Worm (Caenorhabditis elegans) whole organism, L4 larva: ENCODE data around the gene pha-1.
A peak's percentile ranks its signal among the peaks of the same experiment; 100 is the strongest.
"Not testable (repeated sequence)": the region's sequence is repeated elsewhere in the genome, so short reads cannot be mapped to it uniquely, and the experiment has no call there.

Experiments
- D1046.2 ChIP-seq: fragments of 200-800 bp; sonication (Bioruptor generic); IDR thresholded peaks from 2 replicates; pipeline ENCODE4 v1.3.6; 2022; ENCODE audit warnings: missing genetic modification characterization, missing compliant biosample characterization
- F10B5.3 ChIP-seq: sonication (generic microtip); optimal IDR thresholded peaks from 2 replicates; lab custom pipeline; 2016; ENCODE audit warnings: mild to moderate bottlenecking, missing genetic modification characterization, missing compliant biosample characterization
- F37D6.2 ChIP-seq: sonication (generic microtip); optimal IDR thresholded peaks from 2 replicates; lab custom pipeline; 2016; ENCODE audit warnings: mild to moderate bottlenecking, missing genetic modification characterization, missing compliant biosample characterization
- T20F7.1 ChIP-seq: fragments of 200-800 bp; sonication (Bioruptor generic); optimal IDR thresholded peaks from 2 replicates; lab custom pipeline; 2018; ENCODE audit warnings: mild to moderate bottlenecking, missing genetic modification characterization, missing compliant biosample characterization
- Y105C5A.15 ChIP-seq: fragments of 200-800 bp; sonication (Bioruptor generic); IDR thresholded peaks from 2 replicates; pipeline ENCODE4 v1.3.6; 2022; ENCODE audit warnings: missing genetic modification characterization, missing compliant biosample characterization
- Y48G9A.11 ChIP-seq: fragments of 200-800 bp; sonication (Bioruptor generic); IDR thresholded peaks from 2 replicates; pipeline ENCODE4 v1.3.6; 2022; ENCODE audit warnings: missing genetic modification reagents, missing genetic modification characterization, missing compliant biosample characterization
- Y75B8A.6 ChIP-seq: fragments of 200-800 bp; sonication (Bioruptor generic); IDR thresholded peaks from 2 replicates; pipeline ENCODE4 v1.3.6; 2022; ENCODE audit warnings: missing genetic modification reagents, missing genetic modification characterization, missing compliant biosample characterization
- aha-1 ChIP-seq: fragments of 150-350 bp; peaks from one replicate; lab custom pipeline; 2014; ENCODE audit warnings: missing biosample characterization, missing genetic modification characterization
- ceh-28 ChIP-seq: fragments of 150-350 bp; optimal IDR thresholded peaks from 2 replicates; lab custom pipeline; 2014; ENCODE audit warnings: missing biosample characterization, missing genetic modification reagents, missing genetic modification characterization
- ceh-82 ChIP-seq: sonication (generic microtip); optimal IDR thresholded peaks from 2 replicates; lab custom pipeline; 2017; ENCODE audit warnings: missing biosample characterization, missing genetic modification characterization
- cey-2 ChIP-seq: sonication (generic microtip); optimal IDR thresholded peaks from 3 replicates; lab custom pipeline; 2017; ENCODE audit warnings: missing genetic modification characterization, mild to moderate bottlenecking, missing compliant biosample characterization, antibody characterized with exemption, borderline replicate concordance; ENCODE audit not compliant: insufficient read depth
- daf-12 ChIP-seq: fragments of 150-350 bp; optimal IDR thresholded peaks from 2 replicates; lab custom pipeline; 2014; ENCODE audit warnings: missing biosample characterization, missing genetic modification reagents, missing genetic modification characterization
- daf-16 ChIP-seq, 3 experiments: sonication (generic microtip); optimal IDR thresholded peaks; 2 replicates each; lab custom pipeline; 2016 to 2017; ENCODE audit warnings: missing genetic modification characterization in 3 of 3, missing genetic modification reagents in 3 of 3, mild to moderate bottlenecking in 2 of 3, missing compliant biosample characterization in 2 of 3, missing biosample characterization in 1 of 3, moderate library complexity in 1 of 3
- dmd-6 ChIP-seq: fragments of 200-800 bp; sonication (Bioruptor generic); IDR thresholded peaks from 2 replicates; pipeline ENCODE4 v1.3.6; 2022; ENCODE audit warnings: missing genetic modification reagents, missing genetic modification characterization, missing compliant biosample characterization
- dmd-8 ChIP-seq: fragments of 200-800 bp; sonication (Bioruptor generic); IDR thresholded peaks from 2 replicates; pipeline ENCODE4 v1.3.6; 2022; ENCODE audit warnings: missing genetic modification characterization, missing compliant biosample characterization
- duxl-1 ChIP-seq: sonication (generic microtip); optimal IDR thresholded peaks from 2 replicates; lab custom pipeline; 2016; ENCODE audit warnings: mild to moderate bottlenecking, missing genetic modification characterization, moderate library complexity, missing compliant biosample characterization; ENCODE audit not compliant: poor library complexity
- dve-1 ChIP-seq: sonication (generic microtip); optimal IDR thresholded peaks from 2 replicates; lab custom pipeline; 2017; ENCODE audit warnings: antibody characterized with exemption, mild to moderate bottlenecking, missing genetic modification characterization, missing compliant biosample characterization; ENCODE audit not compliant: insufficient read depth
- fkh-10 ChIP-seq: fragments of 150-350 bp; optimal IDR thresholded peaks from 2 replicates; lab custom pipeline; 2014; ENCODE audit warnings: missing biosample characterization, missing genetic modification reagents, missing genetic modification characterization
- gei-8 ChIP-seq: fragments of 200-800 bp; sonication (Bioruptor generic); optimal IDR thresholded peaks from 2 replicates; lab custom pipeline; 2018; ENCODE audit warnings: mild to moderate bottlenecking, missing genetic modification characterization, missing compliant biosample characterization
- hlh-11 ChIP-seq: fragments of 200-800 bp; sonication (Bioruptor generic); optimal IDR thresholded peaks from 2 replicates; lab custom pipeline; 2018; ENCODE audit warnings: mild to moderate bottlenecking, missing genetic modification characterization, missing compliant biosample characterization
- hlh-30 ChIP-seq: sonication (generic microtip); optimal IDR thresholded peaks from 2 replicates; lab custom pipeline; 2017; ENCODE audit warnings: antibody characterized with exemption, mild to moderate bottlenecking, missing genetic modification characterization, missing compliant biosample characterization; ENCODE audit not compliant: insufficient read depth
- lin-13 ChIP-seq: fragments of 150-350 bp; optimal IDR thresholded peaks from 2 replicates; lab custom pipeline; 2014; ENCODE audit warnings: missing biosample characterization, missing genetic modification reagents, missing genetic modification characterization
- lin-15B ChIP-seq: fragments of 150-350 bp; sonication (generic microtip); optimal IDR thresholded peaks from 3 replicates; lab custom pipeline; 2014; ENCODE audit warnings: missing biosample characterization, missing genetic modification characterization
- lin-38 ChIP-seq: fragments of 200-800 bp; sonication (Bioruptor generic); IDR thresholded peaks from 2 replicates; pipeline ENCODE4 v1.3.6; 2022; ENCODE audit warnings: missing genetic modification reagents, missing genetic modification characterization, missing compliant biosample characterization
- lsy-2 ChIP-seq, 2 experiments: fragments of 150-350 bp in 1 of 2; sonication (generic microtip) in 1 of 2; optimal IDR thresholded peaks; 2 replicates each; lab custom pipeline; 2014 to 2017; ENCODE audit warnings: missing biosample characterization in 2 of 2, missing genetic modification characterization in 2 of 2
- mdl-1 ChIP-seq, 2 experiments: fragments of 150-350 bp in 1 of 2; sonication (generic microtip) in 1 of 2; optimal IDR thresholded peaks; 2 replicates each; lab custom pipeline; 2014 to 2017; ENCODE audit warnings: missing biosample characterization in 2 of 2, missing genetic modification characterization in 2 of 2
- mep-1 ChIP-seq: fragments of 150-350 bp; sonication (generic microtip); optimal IDR thresholded peaks from 3 replicates; lab custom pipeline; 2014; ENCODE audit warnings: missing biosample characterization, missing genetic modification characterization
- mxl-3 ChIP-seq: fragments of 200-800 bp; sonication (Bioruptor generic); optimal IDR thresholded peaks from 2 replicates; lab custom pipeline; 2018; ENCODE audit warnings: mild to moderate bottlenecking, missing genetic modification characterization, missing compliant biosample characterization
- nhr-10 ChIP-seq: fragments of 150-350 bp; optimal IDR thresholded peaks from 2 replicates; lab custom pipeline; 2014; ENCODE audit warnings: missing biosample characterization, missing genetic modification characterization
- nhr-11 ChIP-seq: fragments of 150-350 bp; optimal IDR thresholded peaks from 2 replicates; lab custom pipeline; 2014; ENCODE audit warnings: missing biosample characterization, missing genetic modification characterization
- nhr-28 ChIP-seq: fragments of 150-350 bp; optimal IDR thresholded peaks from 2 replicates; lab custom pipeline; 2014; ENCODE audit warnings: missing biosample characterization, missing genetic modification characterization
- nhr-42 ChIP-seq: fragments of 200-800 bp; sonication (Bioruptor generic); IDR thresholded peaks from 2 replicates; pipeline ENCODE4 v1.3.6; 2022; ENCODE audit warnings: missing genetic modification characterization, missing compliant biosample characterization
- nhr-48 ChIP-seq: sonication (generic microtip); optimal IDR thresholded peaks from 2 replicates; lab custom pipeline; 2016; ENCODE audit warnings: mild to moderate bottlenecking, missing genetic modification characterization, missing compliant biosample characterization
- nhr-77 ChIP-seq: fragments of 150-350 bp; optimal IDR thresholded peaks from 2 replicates; lab custom pipeline; 2014; ENCODE audit warnings: missing biosample characterization, missing genetic modification characterization
- pqm-1 ChIP-seq: sonication (generic microtip); optimal IDR thresholded peaks from 2 replicates; lab custom pipeline; 2017; ENCODE audit warnings: missing biosample characterization, missing genetic modification characterization
- saeg-2 ChIP-seq: fragments of 200-800 bp; sonication (Bioruptor generic); IDR thresholded peaks from 2 replicates; pipeline ENCODE4 v1.3.6; 2022; ENCODE audit warnings: missing genetic modification reagents, missing genetic modification characterization, missing compliant biosample characterization
- sdz-12 ChIP-seq: fragments of 200-800 bp; sonication (Bioruptor generic); optimal IDR thresholded peaks from 2 replicates; lab custom pipeline; 2018; ENCODE audit warnings: mild to moderate bottlenecking, missing genetic modification characterization, missing compliant biosample characterization
- snpc-1.2 ChIP-seq: fragments of 200-800 bp; sonication (Bioruptor generic); IDR thresholded peaks from 2 replicates; pipeline ENCODE4 v1.3.6; 2022; ENCODE audit warnings: missing genetic modification reagents, missing genetic modification characterization, missing compliant biosample characterization
- unc-130 ChIP-seq: sonication (generic microtip); optimal IDR thresholded peaks from 2 replicates; lab custom pipeline; 2016; ENCODE audit warnings: missing genetic modification reagents, missing genetic modification characterization, missing compliant biosample characterization
- unc-62 ChIP-seq, 3 experiments: fragments of 150-350 bp in 1 of 3; sonication (generic microtip); optimal IDR thresholded peaks in 2 of 3; peaks in 1 of 3; 1 replicate in 1 of 3; 2 replicates in 2 of 3; lab custom pipeline; 2014 to 2017; ENCODE audit warnings: missing biosample characterization in 3 of 3, missing genetic modification characterization in 3 of 3, missing genetic modification reagents in 3 of 3, missing genotype in 1 of 3
- zfp-2 ChIP-seq: sonication (generic microtip); optimal IDR thresholded peaks from 2 replicates; lab custom pipeline; 2016; ENCODE audit warnings: mild to moderate bottlenecking, missing genetic modification characterization, missing compliant biosample characterization
- zip-2 ChIP-seq: fragments of 150-350 bp; optimal IDR thresholded peaks from 2 replicates; lab custom pipeline; 2014; ENCODE audit warnings: missing biosample characterization, missing genetic modification characterization
- ztf-11 ChIP-seq: fragments of 150-350 bp; optimal IDR thresholded peaks from 2 replicates; lab custom pipeline; 2014; ENCODE audit warnings: missing biosample characterization, missing genetic modification characterization

Gene pha-1

ce11 chrIII:11131475-11131874 lies at the start of gene pha-1:
Gene pha-1 (plus strand): TSS chrIII:11131775.
- TF ChIP-seq dve-1 (tag; lab: Kevin White, UChicago); T20F7.1 (GFP tag; lab: Kevin White, UChicago); nhr-11 (tag; lab: Kevin White, UChicago): not testable (repeated sequence)

DNA sequence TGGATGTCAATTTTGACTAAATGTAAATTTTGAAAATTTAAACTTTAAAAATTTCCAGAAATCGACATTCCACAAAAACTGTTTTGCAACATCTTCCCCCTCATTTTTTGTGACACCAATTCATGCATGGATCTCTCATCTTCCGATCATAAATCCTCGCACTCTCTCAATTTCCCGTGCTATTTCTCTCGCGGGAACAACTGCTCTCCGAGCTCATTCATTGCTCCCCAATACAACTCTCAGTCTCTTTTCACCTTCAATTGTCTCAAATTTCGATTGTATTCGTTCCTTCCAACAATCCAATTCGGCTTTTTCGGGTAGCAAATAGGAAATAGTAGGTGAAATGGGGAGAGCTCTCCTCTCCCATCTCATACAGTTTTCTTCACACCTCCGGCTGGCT lies 49.0 kb upstream of the pha-1 start:
- no peak for TF ChIP-seq fkh-10 (GFP tag; lab: Kevin White, UChicago)
- TF ChIP-seq hlh-30 (tag; lab: Kevin White, UChicago), result no peak
- TF ChIP-seq F37D6.2, result no peak
- no peak for TF ChIP-seq zip-2 (tag; lab: Kevin White, UChicago)
- peak in 1 of 2 experiments; percentile 88 for TF ChIP-seq unc-62 (GFP tag; optimal IDR thresholded peaks at IDR 0.05 in 1 of 2; lab: Kevin White, UChicago)
- TF ChIP-seq unc-62 (tag; optimal IDR thresholded peaks at IDR 0.05; lab: Kevin White, UChicago), result no peak
- no peak for TF ChIP-seq cey-2 (tag; lab: Kevin White, UChicago)

ce11 chrIII:11083993-11084392 lies 47.6 kb upstream of the pha-1 start:
- TF ChIP-seq dmd-6 (GFP tag; lab: Robert Waterston, UW) (peak; percentile 33; the same call in 1 of the 2 replicates), lin-13 (GFP tag; lab: Kevin White, UChicago) (peak; percentile 26), daf-16 (GFP tag; optimal IDR thresholded peaks at IDR 0.05; lab: Kevin White, UChicago) (no peak), daf-16 (tag; optimal IDR thresholded peaks at IDR 0.05; lab: Kevin White, UChicago) (peak; percentile 9), nhr-48 (tag; lab: Kevin White, UChicago) (no peak), aha-1 (peak; percentile 64), hlh-11 (no peak), Y48G9A.11 (no peak), nhr-28 (tag; lab: Kevin White, UChicago) (peak; percentile 56), pqm-1 (peak; percentile 74)

DNA sequence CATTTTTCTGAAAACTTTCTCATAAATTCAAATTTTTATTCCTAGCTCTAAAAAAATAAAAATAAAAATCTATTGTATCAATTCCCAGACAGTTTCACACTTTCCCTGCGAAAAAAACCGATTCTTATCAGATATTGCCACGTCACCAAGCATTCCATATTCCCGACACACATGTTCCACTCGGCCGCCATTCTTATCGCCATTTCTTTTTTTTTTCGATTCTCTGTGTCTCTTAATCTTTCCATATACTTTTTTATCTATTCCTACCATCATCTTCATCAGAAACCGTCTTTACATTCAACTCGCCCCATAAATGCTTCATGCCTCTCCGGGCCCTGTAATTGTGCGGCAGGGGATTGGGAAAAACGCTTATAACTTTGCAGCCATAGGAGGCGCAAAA lies 44.1 kb upstream of the pha-1 start:
- TF ChIP-seq zfp-2 (tag; lab: Kevin White, UChicago), result no peak
- TF ChIP-seq nhr-48 (tag; lab: Kevin White, UChicago), result no peak
- no peak for TF ChIP-seq daf-16 (GFP tag; optimal IDR thresholded peaks at IDR 0.05; lab: Kevin White, UChicago)
- peak; percentile 53 for TF ChIP-seq daf-16 (tag; optimal IDR thresholded peaks at IDR 0.05; lab: Kevin White, UChicago)
- no peak for TF ChIP-seq duxl-1 (tag; lab: Kevin White, UChicago)
- TF ChIP-seq D1046.2 (GFP tag; lab: Robert Waterston, UW), result no peak
- TF ChIP-seq mep-1 (tag; lab: Kevin White, UChicago), result peak; percentile 3
- no peak for TF ChIP-seq dmd-8 (GFP tag; lab: Robert Waterston, UW)
- peak; percentile 22 for TF ChIP-seq nhr-77 (tag; lab: Kevin White, UChicago)
- TF ChIP-seq F37D6.2, result no peak
- peak in 1 of 2 experiments; percentile 91 for TF ChIP-seq unc-62 (GFP tag; optimal IDR thresholded peaks at IDR 0.05 in 1 of 2; lab: Kevin White, UChicago)
- TF ChIP-seq unc-62 (tag; optimal IDR thresholded peaks at IDR 0.05; lab: Kevin White, UChicago), result no peak
- TF ChIP-seq dve-1 (tag; lab: Kevin White, UChicago), result peak; percentile 88
- TF ChIP-seq nhr-28 (tag; lab: Kevin White, UChicago), result peak; percentile 67
- no peak for TF ChIP-seq snpc-1.2 (GFP tag; lab: Robert Waterston, UW)
- TF ChIP-seq gei-8 (GFP tag; lab: Kevin White, UChicago), result no peak
- no peak for TF ChIP-seq ztf-11 (tag; lab: Kevin White, UChicago)
- no peak for TF ChIP-seq nhr-10
- TF ChIP-seq hlh-30 (tag; lab: Kevin White, UChicago), result no peak
- TF ChIP-seq Y105C5A.15 (GFP tag; lab: Robert Waterston, UW), result no peak
- TF ChIP-seq dmd-6 (GFP tag; lab: Robert Waterston, UW), result peak; percentile 75
- no peak for TF ChIP-seq Y75B8A.6
- no peak for TF ChIP-seq daf-12 (tag; lab: Kevin White, UChicago)
- TF ChIP-seq sdz-12 (GFP tag; lab: Kevin White, UChicago), result no peak
- TF ChIP-seq lin-15B, result no peak
- peak in 1 of 2 experiments; percentile 8 for TF ChIP-seq lsy-2 (tag; optimal IDR thresholded peaks at IDR 0.05; lab: Kevin White, UChicago)
- no peak for TF ChIP-seq F10B5.3 (tag; lab: Kevin White, UChicago)
- TF ChIP-seq mdl-1 (tag; optimal IDR thresholded peaks at IDR 0.05; lab: Kevin White, UChicago), result peak in 1 of 2 experiments; percentile 22
- no peak for TF ChIP-seq Y48G9A.11
- 0 out of 2 replicates have a peak, but pooled peaks have one; percentile 11 for TF ChIP-seq lin-38 (GFP tag; lab: Robert Waterston, UW)
- peak; percentile 82 for TF ChIP-seq mxl-3 (GFP tag; lab: Kevin White, UChicago)
- TF ChIP-seq nhr-42, result no peak
- TF ChIP-seq ceh-28 (tag; lab: Kevin White, UChicago), result no peak
- TF ChIP-seq unc-130 (GFP tag; lab: Kevin White, UChicago), result no peak
- TF ChIP-seq saeg-2 (GFP tag; lab: Robert Waterston, UW), result no peak
- no peak for TF ChIP-seq ceh-82 (tag; lab: Kevin White, UChicago)
